Worm (Caenorhabditis elegans): ENCODE measurements around the gene flp-16.

flp-16 gene

DNA sequence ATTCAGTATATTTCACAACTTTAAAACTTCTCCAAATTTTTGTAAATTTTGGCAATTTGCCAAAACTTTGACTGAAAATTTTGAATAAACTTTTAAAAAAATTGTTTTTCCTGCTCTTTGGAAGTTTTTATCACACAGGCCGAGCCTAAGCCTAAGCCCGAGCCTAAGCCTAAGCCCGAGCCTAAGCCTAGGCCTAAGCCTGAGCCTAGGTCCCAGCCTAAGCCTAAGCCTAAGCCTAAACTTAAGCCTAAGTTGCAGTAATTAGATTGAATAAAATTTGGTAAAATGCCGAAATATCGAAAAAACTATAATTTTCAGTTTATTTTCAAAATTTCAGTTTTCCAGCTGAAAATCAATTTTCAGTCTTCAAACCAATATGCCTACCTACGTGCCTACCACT, 48.4 kb downstream of the flp-16 start:
- TF ChIP-seq che-1 (tag; optimal IDR thresholded peaks at IDR 0.05) (no peak), unc-86 (tag; optimal IDR thresholded peaks at IDR 0.05) (no peak), ceh-19 (GFP tag; optimal IDR thresholded peaks at IDR 0.05) (no peak), gmeb-2 (tag; optimal IDR thresholded peaks at IDR 0.05) (no peak), ceh-48 (tag; optimal IDR thresholded peaks at IDR 0.05) (no peak), dmd-4 (tag; optimal IDR thresholded peaks at IDR 0.05; ENCODE audit: borderline replicate concordance) (no peak), eyg-1 (tag; optimal IDR thresholded peaks at IDR 0.05) (no peak), ahr-1 (tag; optimal IDR thresholded peaks at IDR 0.05) (no peak), mec-3 (tag; optimal IDR thresholded peaks at IDR 0.05; ENCODE audit: borderline replicate concordance) (no peak), hlh-6 (tag; optimal IDR thresholded peaks at IDR 0.05) (no peak), pqm-1 (tag; optimal IDR thresholded peaks at IDR 0.05) (no peak), C08G9.2 (tag; optimal IDR thresholded peaks at IDR 0.05) (no peak), ceh-9 (tag; optimal IDR thresholded peaks at IDR 0.05) (no peak), ceh-24 (tag; optimal IDR thresholded peaks at IDR 0.05) (no peak), syd-9 (tag; optimal IDR thresholded peaks at IDR 0.05) (no peak), sdc-2 (tag; optimal IDR thresholded peaks at IDR 0.05) (no peak), ceh-2 (tag; optimal IDR thresholded peaks at IDR 0.05) (no peak), nhr-11 (tag; optimal IDR thresholded peaks at IDR 0.05) (no peak)

DNA sequence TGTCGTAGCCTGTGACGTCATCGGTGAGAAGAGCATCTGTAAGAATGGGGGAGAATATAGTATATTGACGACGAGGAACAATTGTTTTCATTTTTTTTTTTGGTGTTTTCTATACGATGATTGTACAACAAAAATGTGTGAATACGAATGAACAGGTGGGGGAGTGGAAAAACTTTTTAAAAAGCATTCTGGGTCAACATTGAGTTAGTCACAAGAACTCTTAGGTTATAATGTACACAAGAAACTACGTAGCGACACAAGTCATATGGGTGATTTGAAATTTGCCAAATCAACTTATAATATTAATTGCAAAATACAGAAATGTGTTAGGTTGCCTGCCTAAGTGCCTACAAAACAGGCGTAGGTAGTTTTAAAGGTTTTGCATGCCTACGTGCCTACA, 49.0 kb downstream of the flp-16 start:
- TF ChIP-seq dmd-4 (tag; optimal IDR thresholded peaks at IDR 0.05; ENCODE audit: borderline replicate concordance) (no peak), madf-2 (tag; optimal IDR thresholded peaks at IDR 0.05) (no peak), F13H6.1 (tag; optimal IDR thresholded peaks at IDR 0.05) (no peak), lim-6 (tag; optimal IDR thresholded peaks at IDR 0.05) (no peak), pax-1 (tag; optimal IDR thresholded peaks at IDR 0.05) (no peak)

DNA sequence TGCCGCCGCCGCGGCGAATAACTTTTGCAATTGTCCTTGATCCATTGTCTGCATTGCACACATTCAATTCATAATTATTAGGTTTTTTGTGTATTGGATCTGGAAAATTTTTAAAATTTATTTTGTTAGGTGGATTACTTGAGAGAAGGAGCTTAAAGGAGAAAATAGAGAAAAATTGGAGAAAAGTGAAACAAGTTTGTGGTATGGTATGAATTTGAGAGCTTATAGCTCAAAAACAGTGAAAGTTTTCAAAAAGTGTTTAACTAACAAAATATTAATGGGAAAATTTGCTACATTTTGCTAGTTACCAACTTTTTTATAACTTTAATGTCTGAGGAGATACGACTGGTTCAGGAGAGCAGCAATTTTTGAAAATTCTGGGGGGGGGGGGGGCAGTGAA, 50.6 kb downstream of the flp-16 start, which contains the start of gene ztf-22:
TSS of gene ztf-22 (minus strand) at position 101 of the 400 bp plus-strand sequence.
- TF ChIP-seq tbx-2 (tag; optimal IDR thresholded peaks at IDR 0.05), result no peak
- no peak for TF ChIP-seq npax-4 (tag; optimal IDR thresholded peaks at IDR 0.05)
- TF ChIP-seq odd-2 (tag; optimal IDR thresholded peaks at IDR 0.05), result no peak
- no peak for TF ChIP-seq che-1 (tag; optimal IDR thresholded peaks at IDR 0.05)
- no peak for TF ChIP-seq nfya-1 (tag; optimal IDR thresholded peaks at IDR 0.05)
- no peak for TF ChIP-seq elt-2 (tag; optimal IDR thresholded peaks at IDR 0.05)
- no peak for TF ChIP-seq zip-5 (tag; optimal IDR thresholded peaks at IDR 0.05)
- TF ChIP-seq ceh-24 (tag; optimal IDR thresholded peaks at IDR 0.05), result no peak
